Fruit fly (Drosophila melanogaster) whole organism, embryonic: Measurements from ENCODE around the gene CG43886.
A peak's percentile ranks its signal among the peaks of the same experiment; 100 is the strongest.

Experiments used
- Awh ChIP-seq: fragments of 200-800 bp; sonication (Bioruptor generic); IDR thresholded peaks from 2 replicates; pipeline ENCODE4, ENCODE4 v1.3.6; 2022; ENCODE audit warnings: missing biosample characterization, missing genetic modification characterization
- BEAF-32 ChIP-seq: fragments of 200-800 bp; sonication (Bioruptor generic); optimal IDR thresholded peaks from 3 replicates; lab custom pipeline; 2017; ENCODE audit warnings: missing biosample characterization, missing genetic modification characterization, mild to moderate bottlenecking, moderate library complexity, missing genetic modification reagents
- CG11398 ChIP-seq: fragments of 200-800 bp; sonication (Bioruptor generic); optimal IDR thresholded peaks from 2 replicates; lab custom pipeline; 2016; ENCODE audit warnings: missing biosample characterization, missing genetic modification characterization
- CG11560 ChIP-seq: fragments of 200-800 bp; sonication (Bioruptor generic); IDR thresholded peaks from 3 replicates; pipeline ENCODE4 v1.3.6; 2022; ENCODE audit warnings: missing biosample characterization, missing genetic modification characterization
- CG12769 ChIP-seq: fragments of 200-800 bp; sonication (Bioruptor generic); optimal IDR thresholded peaks from 2 replicates; lab custom pipeline; 2019; ENCODE audit warnings: missing biosample characterization, mild to moderate bottlenecking, missing genetic modification characterization, moderate library complexity
- CG14965 ChIP-seq: fragments of 200-800 bp; sonication (Bioruptor generic); optimal IDR thresholded peaks from 2 replicates; lab custom pipeline; 2016; ENCODE audit warnings: missing biosample characterization, missing genetic modification characterization, borderline replicate concordance
- CG15696 ChIP-seq: fragments of 200-800 bp; sonication (Bioruptor generic); optimal IDR thresholded peaks from 2 replicates; lab custom pipeline; 2019; ENCODE audit warnings: missing biosample characterization, mild to moderate bottlenecking, missing genetic modification characterization, moderate library complexity
- CG18262 ChIP-seq: fragments of 200-800 bp; optimal IDR thresholded peaks from 3 replicates; lab custom pipeline; 2019; ENCODE audit warnings: missing biosample characterization, mild to moderate bottlenecking, missing genetic modification characterization, moderate library complexity
- CG18599 ChIP-seq: fragments of 200-800 bp; sonication (Bioruptor generic); optimal IDR thresholded peaks from 3 replicates; lab custom pipeline; 2017; ENCODE audit warnings: missing biosample characterization, missing genetic modification characterization, mild to moderate bottlenecking, moderate library complexity, missing genetic modification reagents
- CG2116 ChIP-seq: fragments of 200-800 bp; sonication (Bioruptor generic); optimal IDR thresholded peaks from 3 replicates; lab custom pipeline; 2018; ENCODE audit warnings: missing biosample characterization, mild to moderate bottlenecking, missing genetic modification characterization
- CG2202 ChIP-seq: fragments of 200-800 bp; sonication (Bioruptor generic); optimal IDR thresholded peaks from 2 replicates; lab custom pipeline; 2018; ENCODE audit warnings: missing biosample characterization, mild to moderate bottlenecking, missing genetic modification characterization
- CG30403 ChIP-seq: fragments of 200-800 bp; sonication (Bioruptor generic); optimal IDR thresholded peaks from 3 replicates; lab custom pipeline; 2016; ENCODE audit warnings: missing biosample characterization, missing genetic modification characterization
- CG31441 ChIP-seq: fragments of 200-800 bp; sonication (Bioruptor generic); IDR thresholded peaks from 2 replicates; pipeline ENCODE4 v1.3.6; 2022; ENCODE audit warnings: missing biosample characterization, missing genetic modification characterization
- CG3281 ChIP-seq: fragments of 200-800 bp; sonication (Bioruptor generic); optimal IDR thresholded peaks from 3 replicates; lab custom pipeline; 2017; ENCODE audit warnings: missing biosample characterization, mild to moderate bottlenecking, missing genetic modification characterization
- CG4730 ChIP-seq: fragments of 200-800 bp; sonication (Bioruptor generic); IDR thresholded peaks from 2 replicates; pipeline ENCODE4 v1.3.6; 2022; ENCODE audit warnings: missing biosample characterization, missing genetic modification characterization
- CG5180 ChIP-seq: fragments of 200-800 bp; sonication (Bioruptor generic); optimal IDR thresholded peaks from 3 replicates; lab custom pipeline; 2017; ENCODE audit warnings: missing biosample characterization, missing genetic modification characterization, mild to moderate bottlenecking, moderate library complexity, missing genetic modification reagents
- CG7372 ChIP-seq: fragments of 200-800 bp; sonication (Bioruptor generic); IDR thresholded peaks from 2 replicates; pipeline ENCODE4 v1.3.6; 2022; ENCODE audit warnings: missing biosample characterization, missing genetic modification characterization
- CG7963 ChIP-seq: fragments of 200-800 bp; sonication (Bioruptor generic); IDR thresholded peaks from 3 replicates; pipeline ENCODE4 v1.3.6; 2022; ENCODE audit warnings: missing biosample characterization, missing genetic modification characterization; ENCODE audit not compliant: partially characterized antibody
- CG7987 ChIP-seq: fragments of 200-800 bp; sonication (Bioruptor generic); optimal IDR thresholded peaks from 2 replicates; lab custom pipeline; 2018; ENCODE audit warnings: missing biosample characterization, mild to moderate bottlenecking, missing genetic modification characterization, moderate library complexity
- CG8478 ChIP-seq: fragments of >200 bp; optimal IDR thresholded peaks from 2 replicates; lab custom pipeline; 2018
- CG9876 ChIP-seq: fragments of 200-800 bp; sonication (Bioruptor generic); optimal IDR thresholded peaks from 2 replicates; lab custom pipeline; 2016; ENCODE audit warnings: missing biosample characterization, missing genetic modification characterization
- CG9932 ChIP-seq: fragments of 200-800 bp; sonication (Bioruptor generic); IDR thresholded peaks from 2 replicates; pipeline ENCODE4 v1.3.6; 2022; ENCODE audit warnings: missing biosample characterization, missing genetic modification characterization
- CTCF ChIP-seq: fragments of 200-800 bp; sonication (Bioruptor generic); optimal IDR thresholded peaks from 2 replicates; lab custom pipeline; 2017; ENCODE audit warnings: missing biosample characterization, mild to moderate bottlenecking, missing genetic modification characterization, moderate library complexity
- CoRest ChIP-seq: fragments of 200-800 bp; sonication (Bioruptor generic); optimal IDR thresholded peaks from 3 replicates; lab custom pipeline; 2018; ENCODE audit warnings: missing biosample characterization, mild to moderate bottlenecking, missing genetic modification characterization, moderate library complexity
- Hr78 ChIP-seq, 2 experiments: fragments of 200-800 bp in 1 of 2; fragments of >200 bp in 1 of 2; sonication (Bioruptor generic) in 1 of 2; optimal IDR thresholded peaks; 2 replicates each; lab custom pipeline; 2017 to 2019; ENCODE audit warnings: missing biosample characterization in 2 of 2, missing genetic modification characterization in 2 of 2, mild to moderate bottlenecking in 1 of 2, moderate library complexity in 1 of 2
- Max ChIP-seq: fragments of 200-800 bp; sonication (Bioruptor generic); optimal IDR thresholded peaks from 2 replicates; lab custom pipeline; 2016; ENCODE audit warnings: missing biosample characterization, mild to moderate bottlenecking, missing genetic modification characterization
- Meics ChIP-seq: fragments of 200-800 bp; sonication (Bioruptor generic); optimal IDR thresholded peaks from 2 replicates; lab custom pipeline; 2017; ENCODE audit warnings: missing biosample characterization, mild to moderate bottlenecking, missing genetic modification characterization
- Mrtf ChIP-seq: fragments of 200-800 bp; sonication (Bioruptor generic); IDR thresholded peaks from 3 replicates; pipeline ENCODE4 v1.3.6; 2022; ENCODE audit warnings: missing biosample characterization, missing genetic modification characterization
- Nf-YA ChIP-seq: fragments of 200-800 bp; sonication (Bioruptor generic); IDR thresholded peaks from 2 replicates; pipeline ENCODE4 v1.3.6; 2022; ENCODE audit warnings: missing biosample characterization, missing genetic modification characterization
- Side ChIP-seq: fragments of 200-800 bp; sonication (Bioruptor generic); optimal IDR thresholded peaks from 2 replicates; lab custom pipeline; 2016; ENCODE audit warnings: missing biosample characterization, missing genetic modification characterization
- Sry-δ ChIP-seq: fragments of 200-800 bp; sonication (Bioruptor generic); optimal IDR thresholded peaks from 2 replicates; lab custom pipeline; 2016; ENCODE audit warnings: missing biosample characterization, missing genetic modification characterization
- YL-1 ChIP-seq: fragments of 200-800 bp; sonication (Bioruptor generic); optimal IDR thresholded peaks from 3 replicates; lab custom pipeline; 2017; ENCODE audit warnings: missing biosample characterization, mild to moderate bottlenecking, missing genetic modification characterization
- az2 ChIP-seq: fragments of 200-800 bp; sonication (Bioruptor generic); optimal IDR thresholded peaks from 3 replicates; lab custom pipeline; 2016; ENCODE audit warnings: missing biosample characterization, missing genetic modification characterization
- bcd ChIP-seq: fragments of 200-800 bp; sonication (Bioruptor generic); optimal IDR thresholded peaks from 2 replicates; lab custom pipeline; 2017; ENCODE audit warnings: missing biosample characterization, mild to moderate bottlenecking, missing genetic modification characterization
- crc ChIP-seq: fragments of 200-800 bp; sonication (Bioruptor generic); optimal IDR thresholded peaks from 2 replicates; lab custom pipeline; 2016; ENCODE audit warnings: missing biosample characterization, missing genetic modification characterization
- dati ChIP-seq: fragments of 200-800 bp; sonication (Bioruptor generic); IDR thresholded peaks from 2 replicates; pipeline ENCODE4 v1.3.6; 2022; ENCODE audit warnings: missing biosample characterization, missing genetic modification characterization
- dmrt99B ChIP-seq: fragments of 200-800 bp; sonication (Bioruptor generic); optimal IDR thresholded peaks from 2 replicates; lab custom pipeline; 2018; ENCODE audit warnings: missing biosample characterization, mild to moderate bottlenecking, missing genetic modification characterization, moderate library complexity
- eve ChIP-seq, 2 experiments: fragments of >200 bp; optimal IDR thresholded peaks; 2 replicates each; lab custom pipeline; 2017; ENCODE audit warnings: missing biosample characterization in 2 of 2, missing genetic modification characterization in 2 of 2
- ewg ChIP-seq: fragments of 200-800 bp; sonication (Bioruptor generic); optimal IDR thresholded peaks from 3 replicates; lab custom pipeline; 2017; ENCODE audit warnings: mild to moderate bottlenecking, missing biosample characterization, missing genetic modification reagents, missing genetic modification characterization
- hkb ChIP-seq, 2 experiments: fragments of 200-800 bp in 1 of 2; fragments of >200 bp in 1 of 2; sonication (Bioruptor generic) in 1 of 2; IDR thresholded peaks in 1 of 2; optimal IDR thresholded peaks in 1 of 2; 2 replicates each; pipeline versions ENCODE4 v1.3.6 to Lab custom; 2017 to 2022; ENCODE audit warnings: missing biosample characterization in 1 of 2, missing genetic modification characterization in 1 of 2
- lilli ChIP-seq: fragments of 200-800 bp; sonication (Bioruptor generic); optimal IDR thresholded peaks from 3 replicates; lab custom pipeline; 2016; ENCODE audit warnings: missing biosample characterization, missing genetic modification characterization
- lmd ChIP-seq: fragments of 200-800 bp; sonication (Bioruptor generic); IDR thresholded peaks from 2 replicates; pipeline ENCODE4 v1.3.6; 2022; ENCODE audit warnings: missing biosample characterization, missing genetic modification characterization
- lov ChIP-seq, 2 experiments: fragments of 200-800 bp in 1 of 2; fragments of >200 bp in 1 of 2; sonication (Bioruptor generic) in 1 of 2; IDR thresholded peaks in 1 of 2; optimal IDR thresholded peaks in 1 of 2; 2 replicates in 1 of 2; 3 replicates in 1 of 2; pipeline versions ENCODE4 v1.3.6 to Lab custom; 2017 to 2022; ENCODE audit warnings: missing biosample characterization in 1 of 2, missing genetic modification characterization in 1 of 2
- nmo ChIP-seq: fragments of 200-800 bp; sonication (Bioruptor generic); optimal IDR thresholded peaks from 2 replicates; lab custom pipeline; 2018; ENCODE audit warnings: missing biosample characterization, mild to moderate bottlenecking, missing genetic modification characterization, moderate library complexity
- odd ChIP-seq: fragments of 200-800 bp; sonication (Bioruptor generic); optimal IDR thresholded peaks from 2 replicates; lab custom pipeline; 2017; ENCODE audit warnings: missing biosample characterization, mild to moderate bottlenecking, missing genetic modification characterization
- sd ChIP-seq: fragments of 200-800 bp; sonication (Bioruptor generic); optimal IDR thresholded peaks from 3 replicates; lab custom pipeline; 2018; ENCODE audit warnings: missing biosample characterization, mild to moderate bottlenecking, missing genetic modification characterization, moderate library complexity
- slbo ChIP-seq: fragments of 200-800 bp; sonication (Bioruptor generic); IDR thresholded peaks from 2 replicates; pipeline ENCODE4 v1.3.6; 2022; ENCODE audit warnings: missing biosample characterization, missing genetic modification characterization
- tap ChIP-seq: fragments of 200-800 bp; optimal IDR thresholded peaks from 3 replicates; lab custom pipeline; 2019; ENCODE audit warnings: missing biosample characterization, mild to moderate bottlenecking, missing genetic modification characterization, moderate library complexity
- yki ChIP-seq: fragments of >200 bp; optimal IDR thresholded peaks from 3 replicates; lab custom pipeline; 2018
- zen ChIP-seq: fragments of 200-800 bp; sonication (Bioruptor generic); optimal IDR thresholded peaks from 3 replicates; lab custom pipeline; 2018; ENCODE audit warnings: missing biosample characterization, mild to moderate bottlenecking, missing genetic modification characterization, moderate library complexity

The CG43886 gene

DNA sequence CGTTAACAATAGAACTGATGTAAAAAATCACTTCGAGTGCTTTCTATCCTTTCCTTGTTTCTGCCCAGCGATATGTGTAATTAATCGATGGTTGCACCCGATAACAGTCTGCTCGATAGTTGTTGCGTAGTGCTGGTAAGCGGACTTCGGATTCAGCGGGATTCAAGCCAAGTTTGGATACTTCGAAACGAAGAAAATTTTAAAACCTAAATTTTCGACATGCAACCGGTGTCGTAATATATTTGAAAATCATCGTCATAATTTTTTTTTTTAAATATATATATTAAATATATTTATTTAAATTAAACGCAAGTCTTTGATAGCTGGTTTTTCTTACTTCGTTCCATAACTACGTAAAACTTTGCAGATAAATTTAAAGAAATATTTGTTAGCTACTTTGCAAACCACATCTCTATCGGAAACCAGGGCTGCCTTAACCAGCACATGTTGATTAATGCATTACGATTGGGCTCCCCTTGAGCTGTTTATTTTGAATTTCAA lies 38.3 kb upstream of the CG43886 start, which contains the start of the genes UbcE2M and Dhps (continued):
- TF ChIP-seq Side (GFP tag; lab: Kevin White, UChicago) (no peak), Meics (no peak), az2 (GFP tag; lab: Kevin White, UChicago) (peak; percentile 54), BEAF-32 (GFP tag; lab: Kevin White, UChicago) (peak; percentile 80), crc (no peak), lov (optimal IDR thresholded peaks at IDR 0.05; lab: Kevin White, UChicago) (no peak), lov (GFP tag; IDR thresholded peaks at IDR 0.05; lab: Robert Waterston, UW) (no peak), zen (tag; lab: Kevin White, UChicago) (peak; percentile 79), Sry-δ (GFP tag; lab: Kevin White, UChicago) (peak; percentile 67), tap (tag; lab: Kevin White, UChicago) (no peak), sd (tag; lab: Kevin White, UChicago) (no peak), Nf-YA (no peak), hkb (optimal IDR thresholded peaks at IDR 0.05; lab: Kevin White, UChicago) (no peak), hkb (GFP tag; IDR thresholded peaks at IDR 0.05; lab: Robert Waterston, UW) (peak; percentile 50), CTCF (no peak), CG9932 (peak; percentile 90), CG7963 (GFP tag; lab: Robert Waterston, UW) (peak; percentile 63; the same call in 2 of the 3 replicates), dmrt99B (tag; lab: Kevin White, UChicago) (no peak), bcd (GFP tag; lab: Kevin White, UChicago) (peak; percentile 53), ewg (GFP tag; lab: Kevin White, UChicago) (no peak), nmo (GFP tag; lab: Kevin White, UChicago) (peak; percentile 80), CG2202 (tag; lab: Kevin White, UChicago) (no peak), slbo (GFP tag; lab: Robert Waterston, UW) (peak; percentile 87), dati (no peak), lmd (GFP tag; lab: Robert Waterston, UW) (peak; percentile 61), CG8478 (lab: Kevin White, UChicago) (no peak), CG12769 (tag; lab: Kevin White, UChicago) (no peak), CG3281 (GFP tag; lab: Kevin White, UChicago) (peak; percentile 86), CG15696 (tag; lab: Kevin White, UChicago) (peak; percentile 76), CG11560 (tag; lab: Robert Waterston, UW) (no peak; the same call in 2 of the 3 replicates), eve (GFP tag; optimal IDR thresholded peaks at IDR 0.05; lab: Kevin White, UChicago) (no peak), Awh (GFP tag; lab: Robert Waterston, UW) (no peak), CG2116 (GFP tag; lab: Kevin White, UChicago) (peak; percentile 83), CG4730 (peak; percentile 27; the same call in 1 of the 2 replicates), CG14965 (GFP tag; lab: Kevin White, UChicago) (no peak), Max (peak; percentile 73), Mrtf (GFP tag; lab: Robert Waterston, UW) (peak; percentile 59; the same call in 2 of the 3 replicates), CG9876 (GFP tag; lab: Kevin White, UChicago) (peak; percentile 67), CG18262 (tag; lab: Kevin White, UChicago) (peak; percentile 65), Hr78 (GFP tag; optimal IDR thresholded peaks at IDR 0.05; lab: Kevin White, UChicago) (no peak), lilli (GFP tag; lab: Kevin White, UChicago) (peak; percentile 66), odd (GFP tag; lab: Kevin White, UChicago) (no peak), CG7987 (GFP tag; lab: Kevin White, UChicago) (peak; percentile 2), CG5180 (GFP tag; lab: Kevin White, UChicago) (no peak), CG18599 (GFP tag; lab: Kevin White, UChicago) (no peak), CG30403 (GFP tag; lab: Kevin White, UChicago) (peak; percentile 81), YL-1 (GFP tag; lab: Kevin White, UChicago) (peak; percentile 77), CG11398 (GFP tag; lab: Kevin White, UChicago) (no peak), CG31441 (no peak), yki (lab: Kevin White, UChicago) (no peak), CoRest (tag; lab: Kevin White, UChicago) (peak; percentile 92), CG7372 (GFP tag; lab: Robert Waterston, UW) (0 out of 2 replicates have a peak, but pooled peaks have one; percentile 32)
